Fruit fly (Drosophila melanogaster): ENCODE results near the gene CG8677.

DNA sequence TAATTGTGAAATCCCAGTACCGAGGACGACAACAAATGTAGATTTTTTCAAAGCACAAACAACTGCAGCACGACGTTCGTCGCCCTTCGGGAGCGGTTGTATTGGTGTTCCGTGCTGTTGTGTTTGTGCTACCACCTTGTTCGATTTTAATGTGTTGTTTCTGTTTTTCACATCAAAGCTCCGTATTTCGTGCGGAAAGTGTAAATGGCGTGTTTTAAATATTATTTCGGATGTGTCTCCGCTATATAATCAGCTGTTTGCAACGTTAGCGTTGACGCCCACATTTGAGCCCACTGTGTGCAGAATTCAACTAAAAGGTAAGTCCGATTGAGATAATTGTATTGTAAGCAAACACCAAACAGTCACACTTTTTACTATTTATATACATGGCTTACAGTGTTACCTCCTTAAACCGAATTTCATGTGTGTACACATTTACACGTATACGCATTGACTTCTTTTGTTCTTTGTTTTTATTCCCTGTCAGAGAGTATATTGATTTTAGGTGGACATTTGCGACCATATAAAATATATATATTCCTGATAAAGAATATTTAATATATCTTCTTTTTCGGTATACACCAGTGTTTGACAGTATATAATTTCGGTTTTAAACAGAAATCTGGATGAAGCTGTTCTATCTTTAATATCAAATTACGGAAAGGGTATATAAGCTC lies 42.5 kb downstream of the CG8677 start:
- TF ChIP-seq psq (optimal IDR thresholded peaks at IDR 0.05) (no peak), usp (GFP tag; optimal IDR thresholded peaks at IDR 0.05) (no peak), CG8478 (optimal IDR thresholded peaks at IDR 0.05) (no peak), pan (optimal IDR thresholded peaks at IDR 0.05) (no peak), EcR (GFP tag; optimal IDR thresholded peaks at IDR 0.05) (no peak)

Measured in whole organism.